Worm (Caenorhabditis elegans) whole organism, L2 larva: Measurements from ENCODE around the gene pod-1.
A peak's percentile ranks its signal among the peaks of the same experiment; 100 is the strongest.

Experiments
- C34F6.9 ChIP-seq: fragments of 150-350 bp; optimal IDR thresholded peaks from 2 replicates; lab custom pipeline; 2014; ENCODE audit warnings: missing biosample characterization, missing genetic modification characterization
- F13H6.1 ChIP-seq: sonication (generic microtip); optimal IDR thresholded peaks from 2 replicates; lab custom pipeline; 2016; ENCODE audit warnings: missing genetic modification characterization, missing compliant biosample characterization
- R02D3.7 ChIP-seq: fragments of 150-350 bp; optimal IDR thresholded peaks from 2 replicates; lab custom pipeline; 2014; ENCODE audit warnings: missing biosample characterization, missing genetic modification characterization
- ZK546.5 ChIP-seq: sonication (generic microtip); optimal IDR thresholded peaks from 2 replicates; lab custom pipeline; 2017; ENCODE audit warnings: missing biosample characterization, missing genetic modification characterization
- ama-1 ChIP-seq: fragments of 150-350 bp; optimal IDR thresholded peaks from 2 replicates; lab custom pipeline; 2018; ENCODE audit warnings: inconsistent platforms
- blmp-1 ChIP-seq: sonication (generic microtip); optimal IDR thresholded peaks from 2 replicates; lab custom pipeline; 2017; ENCODE audit warnings: missing genetic modification characterization, mild to moderate bottlenecking, missing compliant biosample characterization, antibody characterized with exemption, moderate library complexity; ENCODE audit not compliant: insufficient read depth
- ceh-16 ChIP-seq: fragments of 150-350 bp; optimal IDR thresholded peaks from 2 replicates; lab custom pipeline; 2014; ENCODE audit warnings: missing biosample characterization, missing genetic modification characterization
- dmd-4 ChIP-seq: sonication (generic microtip); optimal IDR thresholded peaks from 2 replicates; lab custom pipeline; 2017; ENCODE audit warnings: missing biosample characterization, missing genetic modification characterization
- elt-3 ChIP-seq: sonication (generic microtip); optimal IDR thresholded peaks from 2 replicates; lab custom pipeline; 2017; ENCODE audit warnings: missing biosample characterization, missing genetic modification characterization
- fos-1 ChIP-seq: fragments of 150-350 bp; optimal IDR thresholded peaks from 2 replicates; lab custom pipeline; 2014; ENCODE audit warnings: missing biosample characterization, missing genetic modification characterization
- lin-13 ChIP-seq: fragments of 150-350 bp; optimal IDR thresholded peaks from 2 replicates; lab custom pipeline; 2014; ENCODE audit warnings: missing biosample characterization, missing genetic modification reagents, missing genetic modification characterization
- lin-39 ChIP-seq: fragments of 150-350 bp; optimal IDR thresholded peaks from 2 replicates; lab custom pipeline; 2014; ENCODE audit warnings: missing biosample characterization, missing genetic modification reagents, missing genetic modification characterization
- mdl-1 ChIP-seq, 2 experiments: fragments of 150-350 bp in 1 of 2; sonication (generic microtip) in 1 of 2; optimal IDR thresholded peaks; 2 replicates each; lab custom pipeline; 2017; ENCODE audit warnings: missing biosample characterization in 2 of 2, missing genetic modification characterization in 2 of 2
- nhr-11 ChIP-seq: fragments of 150-350 bp; optimal IDR thresholded peaks from 2 replicates; lab custom pipeline; 2014; ENCODE audit warnings: missing biosample characterization, missing genetic modification characterization
- nhr-129 ChIP-seq: fragments of 150-350 bp; optimal IDR thresholded peaks from 2 replicates; lab custom pipeline; 2014; ENCODE audit warnings: missing biosample characterization, missing genetic modification characterization
- nhr-21 ChIP-seq: fragments of 150-350 bp; optimal IDR thresholded peaks from 2 replicates; lab custom pipeline; 2014; ENCODE audit warnings: missing biosample characterization, missing genetic modification characterization
- nhr-23 ChIP-seq: fragments of 150-350 bp; optimal IDR thresholded peaks from 2 replicates; lab custom pipeline; 2014; ENCODE audit warnings: missing biosample characterization, missing genetic modification reagents, missing genetic modification characterization
- nhr-237 ChIP-seq: fragments of 150-350 bp; optimal IDR thresholded peaks from 2 replicates; lab custom pipeline; 2014; ENCODE audit warnings: missing biosample characterization, missing genetic modification characterization
- nhr-6 ChIP-seq: fragments of 150-350 bp; optimal IDR thresholded peaks from 2 replicates; lab custom pipeline; 2014; ENCODE audit warnings: missing biosample characterization, missing genetic modification characterization
- peb-1 ChIP-seq: fragments of 150-350 bp; optimal IDR thresholded peaks from 2 replicates; lab custom pipeline; 2014; ENCODE audit warnings: missing biosample characterization, missing genetic modification characterization
- sma-3 ChIP-seq: sonication (generic microtip); optimal IDR thresholded peaks from 2 replicates; lab custom pipeline; 2016; ENCODE audit warnings: missing genetic modification reagents, missing genetic modification characterization, missing compliant biosample characterization
- sma-9 ChIP-seq, 2 experiments: fragments of 150-350 bp in 1 of 2; sonication (generic microtip) in 1 of 2; optimal IDR thresholded peaks; 2 replicates each; lab custom pipeline; 2014 to 2016; ENCODE audit warnings: missing genetic modification characterization in 2 of 2, mild to moderate bottlenecking in 1 of 2, missing biosample characterization in 1 of 2, missing compliant biosample characterization in 1 of 2, missing genetic modification reagents in 1 of 2, moderate library complexity in 1 of 2
- unc-39 ChIP-seq: fragments of 150-350 bp; optimal IDR thresholded peaks from 2 replicates; lab custom pipeline; 2014; ENCODE audit warnings: missing biosample characterization, missing genetic modification characterization
- unc-62 ChIP-seq: fragments of 150-350 bp; optimal IDR thresholded peaks from 2 replicates; lab custom pipeline; 2014; ENCODE audit warnings: missing biosample characterization, missing genetic modification reagents, missing genetic modification characterization
- zag-1 ChIP-seq: fragments of 150-350 bp; optimal IDR thresholded peaks from 2 replicates; lab custom pipeline; 2014; ENCODE audit warnings: missing biosample characterization, missing genetic modification characterization
- ztf-1 ChIP-seq: fragments of 200-800 bp; sonication (Bioruptor generic); conservative IDR thresholded peaks from 2 replicates; pipeline ENCODE4 v1.3.6; 2022; ENCODE audit warnings: missing genetic modification characterization, missing compliant biosample characterization
- ztf-4 ChIP-seq: fragments of 150-350 bp; optimal IDR thresholded peaks from 2 replicates; lab custom pipeline; 2014; ENCODE audit warnings: missing biosample characterization, missing genetic modification characterization

The pod-1 gene

ce11 chrIII:13528513-13529249 is 4.8 kb upstream of the pod-1 start:
- TF ChIP-seq fos-1 (tag; lab: Kevin White, UChicago) (peak; percentile 74), F13H6.1 (tag; lab: Kevin White, UChicago) (no peak)

- TF ChIP-seq sma-9 (GFP tag; optimal IDR thresholded peaks at IDR 0.05; lab: Kevin White, UChicago) (peak; percentile 9), sma-9 (tag; optimal IDR thresholded peaks at IDR 0.05; lab: Kevin White, UChicago) (no peak), fos-1 (tag; lab: Kevin White, UChicago) (peak; percentile 74), blmp-1 (tag; lab: Kevin White, UChicago) (no peak)
These were observed 3.6 kb upstream of the pod-1 start, which contains the start of gene lron-13 for ce11 chrIII:13527424-13528097. lron-13 (plus strand) TSS chrIII:13527438.

ce11 chrIII:13526702-13527101 is 2.8 kb upstream of the pod-1 start:
- TF ChIP-seq ztf-4 (tag; lab: Kevin White, UChicago) (no peak), C34F6.9 (tag; lab: Kevin White, UChicago) (no peak), nhr-6 (tag; lab: Kevin White, UChicago) (no peak), ztf-1 (GFP tag; lab: Robert Waterston, UW) (no peak), ama-1 (no peak)

ce11 chrIII:13526191-13526590 is 2.3 kb upstream of the pod-1 start:
- TF ChIP-seq unc-39 (tag; lab: Kevin White, UChicago) (no peak), ZK546.5 (tag; lab: Kevin White, UChicago) (no peak), nhr-11 (tag; lab: Kevin White, UChicago) (no peak), fos-1 (tag; lab: Kevin White, UChicago) (peak; percentile 93), nhr-23 (no peak), dmd-4 (tag; lab: Kevin White, UChicago) (no peak)
- TF ChIP-seq, all 48 proteins: peak for 1

- TF ChIP-seq ceh-16 (tag; lab: Kevin White, UChicago) (no peak), lin-13 (GFP tag; lab: Kevin White, UChicago) (no peak), unc-62 (no peak)
These were observed 1.4 kb upstream of the pod-1 start for ce11 chrIII:13525118-13525839.

DNA sequence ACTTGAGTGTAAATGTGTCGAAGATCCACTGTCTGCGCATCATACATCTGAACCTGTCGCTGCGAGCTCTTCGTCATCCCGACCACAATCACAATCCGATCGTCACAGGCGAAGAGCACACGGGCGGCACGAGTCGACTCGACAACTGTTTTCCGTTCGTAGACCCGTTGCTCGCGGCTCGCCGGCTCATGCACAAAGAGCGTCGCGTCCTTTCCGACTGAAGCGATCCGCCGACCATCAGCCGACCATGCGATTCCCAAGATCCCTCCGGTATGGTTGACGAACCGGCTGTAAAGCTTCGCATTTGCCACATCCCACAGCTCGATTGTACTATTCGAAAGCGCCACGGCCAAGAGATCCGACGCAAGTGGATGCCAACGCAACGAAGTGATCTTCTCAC is 5.5 kb downstream of the pod-1 start:
- TF ChIP-seq peb-1 (tag; lab: Kevin White, UChicago) = no peak
- TF ChIP-seq R02D3.7 (tag; lab: Kevin White, UChicago) = no peak
- TF ChIP-seq ama-1 = no peak
- TF ChIP-seq sma-3 (GFP tag; lab: Kevin White, UChicago) = no peak
- TF ChIP-seq nhr-237 (tag; lab: Kevin White, UChicago) = no peak
- no peak for TF ChIP-seq C34F6.9 (tag; lab: Kevin White, UChicago)
- TF ChIP-seq elt-3 (tag; lab: Kevin White, UChicago) = no peak
- TF ChIP-seq nhr-129 (tag; lab: Kevin White, UChicago) = no peak
- TF ChIP-seq lin-39 (tag; lab: Kevin White, UChicago) = no peak
- no peak for TF ChIP-seq mdl-1 (tag; optimal IDR thresholded peaks at IDR 0.05; lab: Kevin White, UChicago)
- no peak for TF ChIP-seq zag-1 (tag; lab: Kevin White, UChicago)
- TF ChIP-seq nhr-21 (tag; lab: Kevin White, UChicago) = no peak
- TF ChIP-seq sma-9 (GFP tag; optimal IDR thresholded peaks at IDR 0.05; lab: Kevin White, UChicago) = no peak
- TF ChIP-seq sma-9 (tag; optimal IDR thresholded peaks at IDR 0.05; lab: Kevin White, UChicago) = no peak
- TF ChIP-seq nhr-23 = no peak
